Worm (Caenorhabditis elegans): ENCODE measurements around the gene srw-13.

srw-13 gene

ce11 chrV:15187083-15188057 is 44.9 kb upstream of the srw-13 start, which contains the start of the genes cyn-7 and bath-36 (continued):
- TF ChIP-seq ceh-19 (GFP tag; optimal IDR thresholded peaks at IDR 0.05) (no peak), elt-2 (tag; optimal IDR thresholded peaks at IDR 0.05) (peak; percentile 27), sox-2 (GFP tag; IDR thresholded peaks at IDR 0.05) (no peak), pat-9 (tag; optimal IDR thresholded peaks at IDR 0.05) (no peak), ttx-3 (tag; optimal IDR thresholded peaks at IDR 0.05) (no peak)

ce11 chrV:15189567-15189966 is 42.7 kb upstream of the srw-13 start, which contains the start of gene cyn-3:
Gene cyn-3, plus strand, starts transcription at chrV:15189927.
- TF ChIP-seq pros-1 (tag; optimal IDR thresholded peaks at IDR 0.05) = peak; percentile 12
- TF ChIP-seq odd-2 (tag; optimal IDR thresholded peaks at IDR 0.05) = no peak
- peak; percentile 76 for TF ChIP-seq unc-42 (tag; optimal IDR thresholded peaks at IDR 0.05)
- TF ChIP-seq ceh-31 (tag; optimal IDR thresholded peaks at IDR 0.05) = peak; percentile 63
- peak; percentile 40 for TF ChIP-seq unc-55 (GFP tag; optimal IDR thresholded peaks at IDR 0.05)
- peak; percentile 66 for TF ChIP-seq nfya-1 (tag; optimal IDR thresholded peaks at IDR 0.05)
- peak; percentile 16 for TF ChIP-seq tbx-2 (tag; optimal IDR thresholded peaks at IDR 0.05)
- no peak for TF ChIP-seq ref-2 (tag; optimal IDR thresholded peaks at IDR 0.05)
- TF ChIP-seq dve-1 (tag; optimal IDR thresholded peaks at IDR 0.05) = peak; percentile 58
- TF ChIP-seq ceh-18 (tag; optimal IDR thresholded peaks at IDR 0.05) = peak; percentile 36
- no peak for TF ChIP-seq ama-1 (optimal IDR thresholded peaks at IDR 0.05)
- peak; percentile 30 for TF ChIP-seq ceh-48 (tag; optimal IDR thresholded peaks at IDR 0.05)

ce11 chrV:15190903-15191302 is 41.4 kb upstream of the srw-13 start, which contains the start of gene Y75B12B.11:
Gene Y75B12B.11, plus strand, starts transcription at chrV:15191296.
- peak; percentile 86 for TF ChIP-seq tbx-2 (tag; optimal IDR thresholded peaks at IDR 0.05)
- peak; percentile 76 for TF ChIP-seq rnt-1 (tag; optimal IDR thresholded peaks at IDR 0.05)
- TF ChIP-seq K09A11.1 (tag; optimal IDR thresholded peaks at IDR 0.05; ENCODE audit: insufficient read depth) = peak; percentile 77
- TF ChIP-seq lin-11 (tag; optimal IDR thresholded peaks at IDR 0.05) = peak; percentile 81
- TF ChIP-seq K02D7.2 (tag; optimal IDR thresholded peaks at IDR 0.05) = peak; percentile 85
- TF ChIP-seq ceh-14 (tag; optimal IDR thresholded peaks at IDR 0.05) = peak; percentile 93
- TF ChIP-seq pax-1 (tag; optimal IDR thresholded peaks at IDR 0.05) = no peak
- peak; percentile 88 for TF ChIP-seq ceh-34 (tag; optimal IDR thresholded peaks at IDR 0.05)
- TF ChIP-seq hlh-13 (GFP tag; optimal IDR thresholded peaks at IDR 0.05) = peak; percentile 75
- TF ChIP-seq unc-55 (GFP tag; optimal IDR thresholded peaks at IDR 0.05) = peak; percentile 8
- TF ChIP-seq ref-2 (tag; optimal IDR thresholded peaks at IDR 0.05) = peak; percentile 87
- TF ChIP-seq C38D4.7 (GFP tag; optimal IDR thresholded peaks at IDR 0.05) = peak; percentile 86
- TF ChIP-seq ahr-1 (tag; optimal IDR thresholded peaks at IDR 0.05) = peak; percentile 71
- TF ChIP-seq ceh-45 (GFP tag; IDR thresholded peaks at IDR 0.05) = peak; percentile 81
- TF ChIP-seq tbx-7 (tag; optimal IDR thresholded peaks at IDR 0.05) = peak; percentile 59
- no peak for TF ChIP-seq pha-4 (tag; optimal IDR thresholded peaks at IDR 0.05)
- TF ChIP-seq F13H6.1 (tag; optimal IDR thresholded peaks at IDR 0.05) = peak; percentile 81
- TF ChIP-seq sdc-2 (tag; optimal IDR thresholded peaks at IDR 0.05) = peak; percentile 84
- TF ChIP-seq zip-5 (tag; optimal IDR thresholded peaks at IDR 0.05) = peak; percentile 50
- peak; percentile 93 for TF ChIP-seq elt-2 (tag; optimal IDR thresholded peaks at IDR 0.05)
- TF ChIP-seq unc-86 (tag; optimal IDR thresholded peaks at IDR 0.05) = peak; percentile 79
- TF ChIP-seq ttx-3 (tag; optimal IDR thresholded peaks at IDR 0.05) = peak; percentile 87
- peak; percentile 86 for TF ChIP-seq fkh-6 (tag; optimal IDR thresholded peaks at IDR 0.05)
- peak; percentile 88 for TF ChIP-seq pat-9 (tag; optimal IDR thresholded peaks at IDR 0.05)
- no peak for TF ChIP-seq fkh-10 (GFP tag; optimal IDR thresholded peaks at IDR 0.05)
- peak; percentile 74 for TF ChIP-seq npax-4 (tag; optimal IDR thresholded peaks at IDR 0.05)
- TF ChIP-seq che-1 (tag; optimal IDR thresholded peaks at IDR 0.05) = peak; percentile 90
- TF ChIP-seq ceh-31 (tag; optimal IDR thresholded peaks at IDR 0.05) = peak; percentile 75
- TF ChIP-seq ceh-18 (tag; optimal IDR thresholded peaks at IDR 0.05) = peak; percentile 78
- peak; percentile 46 for TF ChIP-seq lim-6 (tag; optimal IDR thresholded peaks at IDR 0.05)
- TF ChIP-seq fax-1 (tag; optimal IDR thresholded peaks at IDR 0.05) = peak; percentile 82
- TF ChIP-seq pros-1 (tag; optimal IDR thresholded peaks at IDR 0.05) = peak; percentile 47
- TF ChIP-seq ceh-22 (tag; optimal IDR thresholded peaks at IDR 0.05) = no peak
- peak; percentile 80 for TF ChIP-seq hlh-15 (tag; optimal IDR thresholded peaks at IDR 0.05)
- TF ChIP-seq nfya-1 (tag; optimal IDR thresholded peaks at IDR 0.05) = peak; percentile 70
- TF ChIP-seq ama-1 (optimal IDR thresholded peaks at IDR 0.05) = no peak
- TF ChIP-seq ceh-24 (tag; optimal IDR thresholded peaks at IDR 0.05) = peak; percentile 84
- TF ChIP-seq hlh-30 (tag; optimal IDR thresholded peaks at IDR 0.05; ENCODE audit: insufficient read depth) = peak; percentile 67
- TF ChIP-seq ceh-6 (GFP tag; optimal IDR thresholded peaks at IDR 0.05) = peak; percentile 87

Data from whole organism, late embryonic.